Worm (Caenorhabditis elegans): ENCODE data around the gene Y38E10A.28.

DNA sequence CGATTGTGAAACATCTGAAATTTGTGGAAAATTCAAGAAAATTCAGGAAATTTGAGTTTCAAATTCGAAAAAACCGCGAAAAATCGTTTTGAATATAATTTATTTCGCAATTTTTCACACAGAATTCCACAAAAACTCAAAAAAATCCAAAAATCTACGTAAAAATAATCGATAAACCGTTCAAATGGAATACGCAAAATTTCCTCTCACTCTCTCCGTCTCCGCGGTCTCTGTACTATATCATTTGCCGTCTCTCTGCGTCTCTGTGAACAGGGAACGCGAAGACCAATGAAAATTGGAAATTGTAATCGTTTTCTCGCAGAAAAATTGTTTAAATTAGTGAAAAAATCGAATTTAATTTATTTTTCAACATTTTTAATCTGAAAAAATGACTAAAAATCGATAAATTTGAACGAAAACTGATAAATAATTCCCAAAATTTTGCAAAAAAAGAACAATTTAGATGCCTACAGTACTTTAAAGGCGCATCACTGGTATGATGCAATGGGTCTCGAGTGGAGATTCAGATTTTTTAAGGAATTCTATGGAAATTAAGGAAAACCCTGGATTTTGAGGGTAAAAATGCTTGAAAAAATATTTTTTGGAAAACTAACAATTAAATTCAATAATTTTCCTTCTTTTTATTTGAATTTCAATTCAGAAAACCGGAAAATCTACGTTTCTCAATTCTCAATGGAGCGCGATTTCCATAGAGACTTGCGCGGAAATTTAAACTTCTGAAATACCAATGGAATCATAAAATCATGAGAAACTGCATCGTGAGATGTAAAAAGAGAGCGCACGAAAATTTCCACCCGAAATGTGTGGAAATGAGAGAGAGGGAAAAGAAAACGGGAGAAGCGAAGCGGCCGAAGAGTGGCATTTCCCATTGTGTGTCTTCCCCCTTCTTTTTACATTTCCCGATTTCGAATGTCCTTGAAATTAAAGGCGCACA, 25.5 kb upstream of the Y38E10A.28 start, which contains the start of the genes ceh-100 and lips-15:
- TF ChIP-seq ama-1 (optimal IDR thresholded peaks at IDR 0.05) (no peak), sea-1 (GFP tag; conservative IDR thresholded peaks at IDR 0.05) (no peak), aly-1 (tag; optimal IDR thresholded peaks at IDR 0.05) (no peak), tbx-37 (GFP tag; conservative IDR thresholded peaks at IDR 0.05) (no peak), ets-7 (tag; optimal IDR thresholded peaks at IDR 0.05) (no peak), ceh-13 (GFP tag; optimal IDR thresholded peaks at IDR 0.05) (no peak), tbx-11 (GFP tag; IDR thresholded peaks at IDR 0.05) (no peak), flt-1 (GFP tag; IDR thresholded peaks at IDR 0.05) (no peak), B0310.2 (tag; optimal IDR thresholded peaks at IDR 0.05) (no peak), pes-1 (GFP tag; IDR thresholded peaks at IDR 0.05) (no peak), ceh-36 (tag; optimal IDR thresholded peaks at IDR 0.05) (no peak), tra-4 (tag; optimal IDR thresholded peaks at IDR 0.05) (no peak), hmg-4 (GFP tag; optimal IDR thresholded peaks at IDR 0.05) (no peak)

Measured in whole organism, early embryonic.